Comparison of ENCODE assay signal across 1 fruit fly cellular context in genomic region chr3L:17216263-17216662, dm6.
TF ChIP-seq lines count a peak whose summit lies in the region.

No protein-coding gene starts in this region.

TF ChIP-seq in whole organism, embryonic, 481 proteins besides CTCF, POLR2A, EP300 and RAD21 (continued from another document):
- TF ChIP-seq Stat92E (GFP tag; optimal IDR thresholded peaks at IDR 0.05; lab: Kevin White, UChicago), result no peak
- TF ChIP-seq lab (GFP tag; optimal IDR thresholded peaks at IDR 0.05; lab: Kevin White, UChicago), result peak; percentile 27
- peak; percentile 46 for TF ChIP-seq CG2678 (tag; optimal IDR thresholded peaks at IDR 0.05; lab: Kevin White, UChicago)
- peak; percentile 4 for TF ChIP-seq CG1603 (tag; optimal IDR thresholded peaks at IDR 0.05; lab: Kevin White, UChicago)
- TF ChIP-seq Aef1 (GFP tag; IDR thresholded peaks at IDR 0.05; lab: Robert Waterston, UW), result no peak
- peak; percentile 15 for TF ChIP-seq tap (tag; optimal IDR thresholded peaks at IDR 0.05; lab: Kevin White, UChicago)
- no peak for TF ChIP-seq CG9932 (GFP tag; IDR thresholded peaks at IDR 0.05; lab: Robert Waterston, UW)
- TF ChIP-seq CHES-1-like (GFP tag; optimal IDR thresholded peaks at IDR 0.05; lab: Kevin White, UChicago), result no peak
- TF ChIP-seq slp2 (GFP tag; optimal IDR thresholded peaks at IDR 0.05; lab: Kevin White, UChicago), result no peak
- peak; percentile 8 for TF ChIP-seq zen (tag; optimal IDR thresholded peaks at IDR 0.05; lab: Kevin White, UChicago)
- TF ChIP-seq phol (tag; optimal IDR thresholded peaks at IDR 0.05; lab: Kevin White, UChicago), result peak; percentile 44
- peak; percentile 42 for TF ChIP-seq dmrt99B (tag; optimal IDR thresholded peaks at IDR 0.05; lab: Kevin White, UChicago)
- no peak for TF ChIP-seq CG15269 (tag; optimal IDR thresholded peaks at IDR 0.05; lab: Kevin White, UChicago)
- no peak for TF ChIP-seq CG14441 (GFP tag; IDR thresholded peaks at IDR 0.05; lab: Robert Waterston, UW)
- no peak for TF ChIP-seq CG10274 (GFP tag; optimal IDR thresholded peaks at IDR 0.05; lab: Kevin White, UChicago)
- TF ChIP-seq Hr51 (GFP tag; optimal IDR thresholded peaks at IDR 0.05; lab: Kevin White, UChicago), result peak in 1 of 2 experiments; percentile 31
- no peak for TF ChIP-seq twi (tag; optimal IDR thresholded peaks at IDR 0.05; lab: Kevin White, UChicago)
- no peak for TF ChIP-seq HHEX (GFP tag; optimal IDR thresholded peaks at IDR 0.05; lab: Kevin White, UChicago)
- no peak for TF ChIP-seq CG4404 (GFP tag; IDR thresholded peaks at IDR 0.05; lab: Robert Waterston, UW)
- TF ChIP-seq B-H1 (GFP tag; IDR thresholded peaks at IDR 0.05; lab: Robert Waterston, UW), result no peak
- no peak for TF ChIP-seq klu (GFP tag; IDR thresholded peaks at IDR 0.05; lab: Robert Waterston, UW)
- peak in 1 of 2 experiments; percentile 59 for TF ChIP-seq bsh (GFP tag; optimal IDR thresholded peaks at IDR 0.05; lab: Kevin White, UChicago)
- TF ChIP-seq CG2712 (tag; optimal IDR thresholded peaks at IDR 0.05; lab: Kevin White, UChicago), result peak; percentile 49
- no peak for TF ChIP-seq CG11696 (GFP tag; IDR thresholded peaks at IDR 0.05; lab: Robert Waterston, UW)
- TF ChIP-seq Xbp1 (GFP tag; optimal IDR thresholded peaks at IDR 0.05; lab: Kevin White, UChicago), result peak; percentile 0
- TF ChIP-seq gem (tag; optimal IDR thresholded peaks at IDR 0.05; lab: Kevin White, UChicago), result peak; percentile 49
- no peak for TF ChIP-seq dmrt11E (tag; optimal IDR thresholded peaks at IDR 0.05; lab: Kevin White, UChicago)
- no peak for TF ChIP-seq Nf-YB (GFP tag; optimal IDR thresholded peaks at IDR 0.05; lab: Kevin White, UChicago)
- no peak for TF ChIP-seq CG13775 (GFP tag; optimal IDR thresholded peaks at IDR 0.05; lab: Kevin White, UChicago)
- no peak for TF ChIP-seq wek (GFP tag; optimal IDR thresholded peaks at IDR 0.05; lab: Kevin White, UChicago)
- TF ChIP-seq CoRest (tag; optimal IDR thresholded peaks at IDR 0.05; lab: Kevin White, UChicago), result peak; percentile 15
- no peak for TF ChIP-seq Hmr (GFP tag; optimal IDR thresholded peaks at IDR 0.05; lab: Kevin White, UChicago)
TF ChIP-seq in whole organism, embryonic: peak in this region for 41.
